Fruit fly (Drosophila melanogaster): ENCODE measurements around the gene Abp1.

The Abp1 gene

dm6 chr3L:13489193-13489752, 3.2 kb upstream of the Abp1 start (continued):
- TF ChIP-seq CG8359 (GFP tag; optimal IDR thresholded peaks at IDR 0.05; ENCODE audit: borderline replicate concordance) (peak; percentile 97), tna (GFP tag; IDR thresholded peaks at IDR 0.05; ENCODE audit: partially characterized antibody) (no peak), CG30403 (GFP tag; optimal IDR thresholded peaks at IDR 0.05) (no peak), gem (tag; optimal IDR thresholded peaks at IDR 0.05) (peak; percentile 2), CG10209 (GFP tag; optimal IDR thresholded peaks at IDR 0.05) (no peak), sr (GFP tag; IDR thresholded peaks at IDR 0.05) (no peak), dan (GFP tag; IDR thresholded peaks at IDR 0.05) (no peak), CG11085 (GFP tag; IDR thresholded peaks at IDR 0.05) (no peak), abd-A (tag; optimal IDR thresholded peaks at IDR 0.05) (peak; percentile 22), B-H1 (GFP tag; IDR thresholded peaks at IDR 0.05) (no peak), CG15073 (GFP tag; optimal IDR thresholded peaks at IDR 0.05) (no peak), nerfin-1 (tag; optimal IDR thresholded peaks at IDR 0.05) (no peak), ken (GFP tag; IDR thresholded peaks at IDR 0.05) (no peak), nau (GFP tag; optimal IDR thresholded peaks at IDR 0.05) (peak; percentile 52), CG30020 (tag; optimal IDR thresholded peaks at IDR 0.05) (no peak), CG1647 (GFP tag; optimal IDR thresholded peaks at IDR 0.05) (no peak), H2.0 (GFP tag; IDR thresholded peaks at IDR 0.05) (0 out of 2 replicates have a peak, but pooled peaks have one; percentile 3), CG7987 (GFP tag; optimal IDR thresholded peaks at IDR 0.05) (no peak), CG9817 (tag; optimal IDR thresholded peaks at IDR 0.05) (no peak), CG31224 (GFP tag; IDR thresholded peaks at IDR 0.05) (no peak), Xbp1 (GFP tag; optimal IDR thresholded peaks at IDR 0.05) (no peak), tx (GFP tag; optimal IDR thresholded peaks at IDR 0.05) (no peak), CG6254 (GFP tag; optimal IDR thresholded peaks at IDR 0.05) (no peak), CG9876 (GFP tag; optimal IDR thresholded peaks at IDR 0.05) (no peak), sug (tag; optimal IDR thresholded peaks at IDR 0.05) (peak; percentile 1), nmo (GFP tag; optimal IDR thresholded peaks at IDR 0.05) (no peak), sd (tag; optimal IDR thresholded peaks at IDR 0.05) (peak; percentile 96)

dm6 chr3L:13488129-13488876, 2.2 kb upstream of the Abp1 start:
- TF ChIP-seq stc (GFP tag; IDR thresholded peaks at IDR 0.05): 0 out of 2 replicates have a peak, but pooled peaks have one; percentile 13
- peak; percentile 55 for TF ChIP-seq Deaf1 (tag; optimal IDR thresholded peaks at IDR 0.05)
- 0 out of 3 replicates have a peak, but pooled peaks have one; percentile 25 for TF ChIP-seq CG7357 (GFP tag; IDR thresholded peaks at IDR 0.05)
- no peak for TF ChIP-seq Ravus (GFP tag; IDR thresholded peaks at IDR 0.05)
- peak; percentile 44 for TF ChIP-seq CG11504 (tag; optimal IDR thresholded peaks at IDR 0.05)
- no peak for TF ChIP-seq unpg (GFP tag; optimal IDR thresholded peaks at IDR 0.05)
- TF ChIP-seq chm (GFP tag; IDR thresholded peaks at IDR 0.05): 0 out of 2 replicates have a peak, but pooled peaks have one; percentile 17
- TF ChIP-seq CG12391 (tag; optimal IDR thresholded peaks at IDR 0.05): no peak
- TF ChIP-seq tll (GFP tag; optimal IDR thresholded peaks at IDR 0.05): no peak
- peak; percentile 15 for TF ChIP-seq dmrt99B (tag; optimal IDR thresholded peaks at IDR 0.05)
- no peak for TF ChIP-seq CG7786 (GFP tag; optimal IDR thresholded peaks at IDR 0.05)
- peak; percentile 47; the same call in 1 of the 3 replicates for TF ChIP-seq ci (GFP tag; IDR thresholded peaks at IDR 0.05)
- no peak for TF ChIP-seq mirr (GFP tag; optimal IDR thresholded peaks at IDR 0.05)
- TF ChIP-seq CG12659 (GFP tag; optimal IDR thresholded peaks at IDR 0.05): no peak
- TF ChIP-seq B-H1 (GFP tag; IDR thresholded peaks at IDR 0.05): no peak
- peak; percentile 33; the same call in 1 of the 2 replicates for TF ChIP-seq CG16779 (GFP tag; IDR thresholded peaks at IDR 0.05)
- TF ChIP-seq CG11723 (GFP tag; optimal IDR thresholded peaks at IDR 0.05): no peak
- no peak for TF ChIP-seq Dip3 (GFP tag; optimal IDR thresholded peaks at IDR 0.05)
- TF ChIP-seq stwl (tag; optimal IDR thresholded peaks at IDR 0.05): no peak
- no peak for TF ChIP-seq CG12219 (GFP tag; optimal IDR thresholded peaks at IDR 0.05)
- TF ChIP-seq Dbx (GFP tag; IDR thresholded peaks at IDR 0.05): 0 out of 3 replicates have a peak, but pooled peaks have one; percentile 16
- TF ChIP-seq pros (GFP tag; optimal IDR thresholded peaks at IDR 0.05): no peak
- no peak for TF ChIP-seq CG8089 (GFP tag; optimal IDR thresholded peaks at IDR 0.05)

All from whole organism, embryonic.